Worm (Caenorhabditis elegans) whole organism, early embryonic: Measurements from ENCODE around the gene C07B5.4.

ENCODE experiments used
- B0310.2 ChIP-seq: sonication (generic microtip); optimal IDR thresholded peaks from 2 replicates; lab custom pipeline; 2016; ENCODE audit warnings: mild to moderate bottlenecking, missing genetic modification characterization, missing compliant biosample characterization
- aly-1 ChIP-seq: sonication (generic microtip); optimal IDR thresholded peaks from 2 replicates; lab custom pipeline; 2016; ENCODE audit warnings: missing genetic modification characterization, missing compliant biosample characterization
- ama-1 ChIP-seq: fragments of 150-350 bp; optimal IDR thresholded peaks from 2 replicates; lab custom pipeline; 2014
- flt-1 ChIP-seq: fragments of 200-800 bp; sonication (Bioruptor generic); IDR thresholded peaks from 2 replicates; pipeline ENCODE4 v1.3.6; 2022; ENCODE audit warnings: missing genetic modification characterization, missing compliant biosample characterization
- hnd-1 ChIP-seq: sonication (generic microtip); optimal IDR thresholded peaks from 2 replicates; lab custom pipeline; 2016; ENCODE audit warnings: missing genetic modification characterization, missing compliant biosample characterization
- scrt-1 ChIP-seq: fragments of 200-800 bp; sonication (Bioruptor generic); IDR thresholded peaks from 2 replicates; pipeline ENCODE4 v1.3.6; 2022; ENCODE audit warnings: missing genetic modification characterization, missing compliant biosample characterization
- sea-1 ChIP-seq: fragments of 200-800 bp; sonication (Bioruptor generic); conservative IDR thresholded peaks from 2 replicates; pipeline ENCODE4 v1.3.6; 2022; ENCODE audit warnings: missing genetic modification characterization, missing compliant biosample characterization
- tbx-11 ChIP-seq: fragments of 200-800 bp; sonication (Bioruptor generic); IDR thresholded peaks from 2 replicates; pipeline ENCODE4 v1.3.6; 2022; ENCODE audit warnings: missing genetic modification characterization, missing compliant biosample characterization

- no peak for TF ChIP-seq B0310.2 (tag; lab: Kevin White, UChicago)
- TF ChIP-seq ama-1 (lab: Kevin White, UChicago): no peak
- no peak for TF ChIP-seq hnd-1
- TF ChIP-seq sea-1: no peak
- no peak for TF ChIP-seq aly-1 (tag; lab: Kevin White, UChicago)
- TF ChIP-seq tbx-11 (GFP tag; lab: Robert Waterston, UW): no peak
- TF ChIP-seq scrt-1 (GFP tag; lab: Robert Waterston, UW): no peak
- no peak for TF ChIP-seq flt-1 (GFP tag; lab: Robert Waterston, UW)
These were observed 20.9 kb upstream of the C07B5.4 start for ce11 chrX:9508426-9509010.
